Worm (Caenorhabditis elegans) whole organism, young adult: ENCODE measurements around the gene ZC239.22.
A peak's percentile ranks its signal among the peaks of the same experiment; 100 is the strongest.

Experiments
- B0019.2 ChIP-seq: fragments of 200-800 bp; sonication (Bioruptor generic); conservative IDR thresholded peaks from 2 replicates; pipeline ENCODE4 v1.3.6; 2022; ENCODE audit warnings: missing genetic modification reagents, missing genetic modification characterization, missing compliant biosample characterization
- C17E4.6 ChIP-seq: fragments of 200-800 bp; sonication (Bioruptor generic); IDR thresholded peaks from 2 replicates; pipeline ENCODE4 v1.3.6; 2022; ENCODE audit warnings: missing genetic modification reagents, missing genetic modification characterization, missing compliant biosample characterization
- F37B4.10 ChIP-seq: fragments of 200-800 bp; sonication (Bioruptor generic); IDR thresholded peaks from 2 replicates; pipeline ENCODE4 v1.3.6; 2022; ENCODE audit warnings: missing genetic modification characterization, missing compliant biosample characterization
- K12H6.12 ChIP-seq: fragments of 200-800 bp; sonication (Bioruptor generic); optimal IDR thresholded peaks from 2 replicates; lab custom pipeline; 2018; ENCODE audit warnings: mild to moderate bottlenecking, missing genetic modification characterization, missing compliant biosample characterization
- Y56A3A.18 ChIP-seq: fragments of 200-800 bp; sonication (Bioruptor generic); IDR thresholded peaks from 2 replicates; pipeline ENCODE4 v1.3.6; 2022; ENCODE audit warnings: missing genetic modification reagents, missing genetic modification characterization, missing compliant biosample characterization
- ama-1 ChIP-seq, 3 experiments: fragments of 150-350 bp in 1 of 3; sonication (generic microtip) in 2 of 3; optimal IDR thresholded peaks; 2 replicates each; lab custom pipeline; 2014 to 2018; ENCODE audit warnings: missing biosample characterization in 2 of 3, missing genetic modification characterization in 2 of 3, missing genetic modification reagents in 2 of 3
- aptf-2 ChIP-seq: fragments of 200-800 bp; sonication (Bioruptor generic); conservative IDR thresholded peaks from 2 replicates; pipeline ENCODE4 v1.3.6; 2022; ENCODE audit warnings: missing genetic modification reagents, missing genetic modification characterization, missing compliant biosample characterization
- attf-3 ChIP-seq: fragments of 200-800 bp; sonication (Bioruptor generic); conservative IDR thresholded peaks from 2 replicates; pipeline ENCODE4 v1.3.6; 2022; ENCODE audit warnings: missing genetic modification reagents, missing genetic modification characterization, missing compliant biosample characterization
- attf-5 ChIP-seq: fragments of 200-800 bp; sonication (Bioruptor generic); optimal IDR thresholded peaks from 2 replicates; lab custom pipeline; 2018; ENCODE audit warnings: mild to moderate bottlenecking, missing genetic modification characterization, missing compliant biosample characterization
- attf-6 ChIP-seq: fragments of 200-800 bp; sonication (Bioruptor generic); IDR thresholded peaks from 2 replicates; pipeline ENCODE4 v1.3.6; 2022; ENCODE audit warnings: missing genetic modification reagents, missing genetic modification characterization, missing compliant biosample characterization
- bed-2 ChIP-seq: fragments of 200-800 bp; sonication (Bioruptor generic); IDR thresholded peaks from 2 replicates; pipeline ENCODE4 v1.3.6; 2022; ENCODE audit warnings: missing genetic modification reagents, missing genetic modification characterization, missing compliant biosample characterization
- ccch-3 ChIP-seq: fragments of 200-800 bp; sonication (Bioruptor generic); optimal IDR thresholded peaks from 2 replicates; lab custom pipeline; 2018; ENCODE audit warnings: mild to moderate bottlenecking, missing genetic modification characterization, missing compliant biosample characterization
- cebp-1 ChIP-seq, 2 experiments: fragments of 200-800 bp in 1 of 2; sonication (Bioruptor generic) in 1 of 2; sonication (generic microtip) in 1 of 2; IDR thresholded peaks in 1 of 2; optimal IDR thresholded peaks in 1 of 2; 2 replicates each; pipeline versions ENCODE4 v1.3.6 to Lab custom; 2017 to 2022; ENCODE audit warnings: missing compliant biosample characterization in 2 of 2, missing genetic modification characterization in 2 of 2, mild to moderate bottlenecking in 1 of 2, missing genetic modification reagents in 1 of 2, moderate library complexity in 1 of 2
- ceh-100 ChIP-seq: fragments of 200-800 bp; sonication (Bioruptor generic); IDR thresholded peaks from 2 replicates; pipeline ENCODE4 v1.3.6; 2022; ENCODE audit warnings: missing genetic modification reagents, missing genetic modification characterization, missing compliant biosample characterization
- ceh-40 ChIP-seq: fragments of 200-800 bp; sonication (Bioruptor generic); IDR thresholded peaks from 2 replicates; pipeline ENCODE4 v1.3.6; 2022; ENCODE audit warnings: missing genetic modification characterization, missing compliant biosample characterization
- ceh-91 ChIP-seq: fragments of 200-800 bp; sonication (Bioruptor generic); IDR thresholded peaks from 2 replicates; pipeline ENCODE4 v1.3.6; 2022; ENCODE audit warnings: missing genetic modification reagents, missing genetic modification characterization, missing compliant biosample characterization
- dox-1 ChIP-seq: fragments of 200-800 bp; sonication (Bioruptor generic); IDR thresholded peaks from 2 replicates; pipeline ENCODE4 v1.3.6; 2022; ENCODE audit warnings: missing genetic modification reagents, missing genetic modification characterization, missing compliant biosample characterization
- dpff-1 ChIP-seq: sonication (generic microtip); optimal IDR thresholded peaks from 2 replicates; lab custom pipeline; 2017; ENCODE audit warnings: mild to moderate bottlenecking, missing genetic modification characterization, missing compliant biosample characterization
- ets-4 ChIP-seq: fragments of 200-800 bp; sonication (Bioruptor generic); optimal IDR thresholded peaks from 2 replicates; lab custom pipeline; 2018; ENCODE audit warnings: mild to moderate bottlenecking, missing genetic modification characterization, missing compliant biosample characterization
- gei-17 ChIP-seq: fragments of 200-800 bp; sonication (Bioruptor generic); optimal IDR thresholded peaks from 2 replicates; lab custom pipeline; 2018; ENCODE audit warnings: mild to moderate bottlenecking, missing genetic modification characterization, missing compliant biosample characterization
- hmg-1.2 ChIP-seq: fragments of 200-800 bp; sonication (Bioruptor generic); IDR thresholded peaks from 2 replicates; pipeline ENCODE4 v1.3.6; 2022; ENCODE audit warnings: missing genetic modification reagents, missing genetic modification characterization, missing compliant biosample characterization
- hrde-1 ChIP-seq: sonication (generic microtip); optimal IDR thresholded peaks from 2 replicates; lab custom pipeline; 2016; ENCODE audit warnings: missing genetic modification characterization, mild to moderate bottlenecking, missing compliant biosample characterization, moderate library complexity, missing genotype, missing genetic modification reagents, borderline replicate concordance
- hsf-1 ChIP-seq: fragments of 200-800 bp; sonication (Bioruptor generic); IDR thresholded peaks from 2 replicates; pipeline ENCODE4 v1.3.6; 2022; ENCODE audit warnings: missing genetic modification reagents, missing genetic modification characterization, missing compliant biosample characterization
- lag-1 ChIP-seq: fragments of 200-800 bp; sonication (Bioruptor generic); IDR thresholded peaks from 2 replicates; pipeline ENCODE4 v1.3.6; 2022; ENCODE audit warnings: missing genetic modification reagents, missing genetic modification characterization, missing compliant biosample characterization
- let-526 ChIP-seq: fragments of 200-800 bp; sonication (Bioruptor generic); IDR thresholded peaks from 2 replicates; pipeline ENCODE4 v1.3.6; 2022; ENCODE audit warnings: missing genetic modification reagents, missing genetic modification characterization, missing compliant biosample characterization
- let-607 ChIP-seq, 2 experiments: fragments of 200-800 bp in 1 of 2; sonication (Bioruptor generic) in 1 of 2; sonication (generic microtip) in 1 of 2; optimal IDR thresholded peaks; 2 replicates each; lab custom pipeline; 2016 to 2018; ENCODE audit warnings: mild to moderate bottlenecking in 2 of 2, missing compliant biosample characterization in 2 of 2, missing genetic modification characterization in 2 of 2, moderate library complexity in 2 of 2, missing genotype in 1 of 2
- lir-1 ChIP-seq: fragments of 200-800 bp; sonication (Bioruptor generic); conservative IDR thresholded peaks from 2 replicates; pipeline ENCODE4 v1.3.6; 2022; ENCODE audit warnings: missing genetic modification reagents, missing genetic modification characterization, missing compliant biosample characterization
- lsl-1 ChIP-seq: fragments of 200-800 bp; sonication (Bioruptor generic); optimal IDR thresholded peaks from 2 replicates; lab custom pipeline; 2018; ENCODE audit warnings: mild to moderate bottlenecking, missing genetic modification characterization, moderate library complexity, missing compliant biosample characterization
- madf-3 ChIP-seq: fragments of 200-800 bp; sonication (Bioruptor generic); IDR thresholded peaks from 2 replicates; pipeline ENCODE4 v1.3.6; 2022; ENCODE audit warnings: missing genetic modification reagents, missing genetic modification characterization, missing compliant biosample characterization
- mcd-1 ChIP-seq: fragments of 200-800 bp; sonication (Bioruptor generic); IDR thresholded peaks from 2 replicates; pipeline ENCODE4 v1.3.6; 2022; ENCODE audit warnings: missing genetic modification reagents, missing genetic modification characterization, missing compliant biosample characterization
- mel-28 ChIP-seq: sonication (generic microtip); optimal IDR thresholded peaks from 2 replicates; lab custom pipeline; 2016; ENCODE audit warnings: borderline replicate concordance, mild to moderate bottlenecking, missing genetic modification characterization, missing compliant biosample characterization
- nfyb-1 ChIP-seq: fragments of 200-800 bp; sonication (Bioruptor generic); IDR thresholded peaks from 2 replicates; pipeline ENCODE4 v1.3.6; 2022; ENCODE audit warnings: missing genetic modification reagents, missing genetic modification characterization, missing compliant biosample characterization
- nhr-120 ChIP-seq: fragments of 200-800 bp; sonication (Bioruptor generic); IDR thresholded peaks from 2 replicates; pipeline ENCODE4 v1.3.6; 2022; ENCODE audit warnings: missing genetic modification characterization, missing compliant biosample characterization
- nhr-90 ChIP-seq: sonication (generic microtip); optimal IDR thresholded peaks from 2 replicates; lab custom pipeline; 2016; ENCODE audit warnings: missing genotype, mild to moderate bottlenecking, missing genetic modification characterization, missing compliant biosample characterization
- snpc-3.4 ChIP-seq: sonication (generic microtip); optimal IDR thresholded peaks from 2 replicates; lab custom pipeline; 2017; ENCODE audit warnings: missing genetic modification characterization, mild to moderate bottlenecking, missing compliant biosample characterization, antibody characterized with exemption, moderate library complexity, missing genotype, missing genetic modification reagents
- snpc-4 ChIP-seq, 5 experiments: fragments of 150-350 bp in 1 of 5; sonication (generic microtip) in 4 of 5; optimal IDR thresholded peaks; 2 replicates each; lab custom pipeline; 2014 to 2018; ENCODE audit warnings: missing genetic modification characterization in 5 of 5, missing biosample characterization in 3 of 5, antibody characterized with exemption in 2 of 5, mild to moderate bottlenecking in 2 of 5, missing compliant biosample characterization in 2 of 5, missing genotype in 2 of 5, moderate library complexity in 2 of 5, missing genetic modification reagents in 1 of 5
- somi-1 ChIP-seq: fragments of 200-800 bp; sonication (Bioruptor generic); optimal IDR thresholded peaks from 2 replicates; lab custom pipeline; 2018; ENCODE audit warnings: mild to moderate bottlenecking, missing genetic modification characterization, missing compliant biosample characterization
- tbp1 ChIP-seq: fragments of 200-800 bp; sonication (Bioruptor generic); optimal IDR thresholded peaks from 2 replicates; lab custom pipeline; 2018; ENCODE audit warnings: mild to moderate bottlenecking, missing genetic modification characterization, missing compliant biosample characterization
- xnd-1 ChIP-seq: sonication (generic microtip); optimal IDR thresholded peaks from 2 replicates; lab custom pipeline; 2016; ENCODE audit warnings: missing genotype, missing genetic modification reagents, missing genetic modification characterization, missing compliant biosample characterization
- zim-3 ChIP-seq: sonication (generic microtip); optimal IDR thresholded peaks from 2 replicates; lab custom pipeline; 2017; ENCODE audit warnings: mild to moderate bottlenecking, missing genetic modification characterization, moderate library complexity, missing compliant biosample characterization
- ztf-18 ChIP-seq: sonication (generic microtip); optimal IDR thresholded peaks from 2 replicates; lab custom pipeline; 2016; ENCODE audit warnings: missing genotype, mild to moderate bottlenecking, missing genetic modification characterization, missing compliant biosample characterization
- ztf-22 ChIP-seq: fragments of 200-800 bp; sonication (Bioruptor generic); optimal IDR thresholded peaks from 2 replicates; lab custom pipeline; 2018; ENCODE audit warnings: mild to moderate bottlenecking, missing genetic modification characterization, moderate library complexity, missing compliant biosample characterization
- ztf-25 ChIP-seq: fragments of 200-800 bp; sonication (Bioruptor generic); IDR thresholded peaks from 2 replicates; pipeline ENCODE4 v1.3.6; 2022; ENCODE audit warnings: missing genetic modification reagents, missing genetic modification characterization, missing compliant biosample characterization
- ztf-3 ChIP-seq: fragments of 200-800 bp; sonication (Bioruptor generic); optimal IDR thresholded peaks from 2 replicates; lab custom pipeline; 2018; ENCODE audit warnings: mild to moderate bottlenecking, missing genetic modification characterization, missing compliant biosample characterization

The ZC239.22 gene

ce11 chrII:3220723-3221122 is at the start of gene ZC239.22:
ZC239.22 (minus strand) TSS chrII:3220823.
- TF ChIP-seq dpff-1 (tag; lab: Kevin White, UChicago) = no peak
- TF ChIP-seq ztf-3 (GFP tag; lab: Kevin White, UChicago) = no peak
- TF ChIP-seq nhr-120 (GFP tag; lab: Robert Waterston, UW) = no peak
- no peak for TF ChIP-seq let-607 (tag; optimal IDR thresholded peaks at IDR 0.05; lab: Kevin White, UChicago)
- TF ChIP-seq, all 124 proteins: peak for 0

- TF ChIP-seq K12H6.12 (tag; lab: Kevin White, UChicago) (no peak), hrde-1 (tag; lab: Kevin White, UChicago) (no peak), lir-1 (GFP tag; lab: Robert Waterston, UW) (no peak), ceh-91 (GFP tag; lab: Robert Waterston, UW) (no peak), ztf-25 (GFP tag; lab: Robert Waterston, UW) (0 out of 2 replicates have a peak, but pooled peaks have one; percentile 38), tbp1 (GFP tag; lab: Kevin White, UChicago) (peak; percentile 95), B0019.2 (GFP tag; lab: Robert Waterston, UW) (no peak), let-526 (GFP tag; lab: Robert Waterston, UW) (no peak), aptf-2 (no peak), attf-6 (GFP tag; lab: Robert Waterston, UW) (no peak), nfyb-1 (GFP tag; lab: Robert Waterston, UW) (peak; percentile 66), attf-3 (GFP tag; lab: Robert Waterston, UW) (no peak), somi-1 (GFP tag; lab: Kevin White, UChicago) (no peak), ets-4 (GFP tag; lab: Kevin White, UChicago) (no peak), ztf-3 (GFP tag; lab: Kevin White, UChicago) (no peak), xnd-1 (tag; lab: Kevin White, UChicago) (no peak), madf-3 (GFP tag; lab: Robert Waterston, UW) (no peak), bed-2 (GFP tag; lab: Robert Waterston, UW) (no peak), nhr-90 (no peak), gei-17 (no peak), ccch-3 (GFP tag; lab: Kevin White, UChicago) (no peak), ceh-40 (GFP tag; lab: Robert Waterston, UW) (no peak), zim-3 (no peak), dox-1 (GFP tag; lab: Robert Waterston, UW) (0 out of 2 replicates have a peak, but pooled peaks have one; percentile 31), F37B4.10 (no peak), attf-5 (GFP tag; lab: Kevin White, UChicago) (peak; percentile 32), snpc-3.4 (tag; lab: Kevin White, UChicago) (no peak), ama-1 (optimal IDR thresholded peaks at IDR 0.05; lab: Kevin White, UChicago) (no peak), ama-1 (GFP tag; optimal IDR thresholded peaks at IDR 0.05; lab: Kevin White, UChicago) (peak; percentile 16 to 25), lag-1 (no peak), lsl-1 (GFP tag; lab: Kevin White, UChicago) (peak; percentile 24), Y56A3A.18 (GFP tag; lab: Robert Waterston, UW) (no peak), mcd-1 (GFP tag; lab: Robert Waterston, UW) (no peak), mel-28 (no peak), cebp-1 (GFP tag; IDR thresholded peaks at IDR 0.05; lab: Robert Waterston, UW) (no peak), cebp-1 (tag; optimal IDR thresholded peaks at IDR 0.05; lab: Kevin White, UChicago) (no peak), hsf-1 (GFP tag; lab: Robert Waterston, UW) (no peak), ceh-100 (GFP tag; lab: Robert Waterston, UW) (0 out of 2 replicates have a peak, but pooled peaks have one; percentile 32), ztf-22 (GFP tag; lab: Kevin White, UChicago) (no peak), snpc-4 (GFP tag; optimal IDR thresholded peaks at IDR 0.05; lab: Kevin White, UChicago) (no peak), snpc-4 (tag; optimal IDR thresholded peaks at IDR 0.05; lab: Kevin White, UChicago) (peak in 1 of 4 experiments; percentile 37), ztf-18 (tag; lab: Kevin White, UChicago) (no peak), hmg-1.2 (GFP tag; lab: Robert Waterston, UW) (peak; percentile 48), C17E4.6 (GFP tag; lab: Robert Waterston, UW) (no peak)
Observed at ce11 chrII:3267815-3268214, 47.2 kb upstream of the ZC239.22 start.
